Fruit fly (Drosophila melanogaster) S2 (cell line): ENCODE results near the gene Axs.
A peak's percentile ranks its signal among the peaks of the same experiment; 100 is the strongest.

Experiments
- CG8478 ChIP-seq: fragments of >200 bp; optimal IDR thresholded peaks from 2 replicates; lab custom pipeline; 2018
- CTCF ChIP-seq, 2 experiments: fragments of >200 bp; optimal IDR thresholded peaks; 2 replicates each; lab custom pipeline; 2018

Axs gene

dm6 chrX:16674538-16674937, 9.2 kb downstream of the Axs start:
- no peak for TF ChIP-seq CTCF (optimal IDR thresholded peaks at IDR 0.05; lab: Kevin White, UChicago)
- TF ChIP-seq CG8478 (lab: Kevin White, UChicago) = no peak

dm6 chrX:16672904-16673303, 10.8 kb downstream of the Axs start:
- TF ChIP-seq CTCF (optimal IDR thresholded peaks at IDR 0.05; lab: Kevin White, UChicago) = no peak

- TF ChIP-seq CG8478 (lab: Kevin White, UChicago) (no peak), CTCF (optimal IDR thresholded peaks at IDR 0.05; lab: Kevin White, UChicago) (no peak)
These were observed 12.8 kb downstream of the Axs start for dm6 chrX:16670691-16671481.

dm6 chrX:16670262-16670661, 13.4 kb downstream of the Axs start:
- TF ChIP-seq CTCF (optimal IDR thresholded peaks at IDR 0.05; lab: Kevin White, UChicago) (no peak), CG8478 (lab: Kevin White, UChicago) (no peak)

- TF ChIP-seq CG8478 (lab: Kevin White, UChicago) (no peak), CTCF (optimal IDR thresholded peaks at IDR 0.05; lab: Kevin White, UChicago) (no peak)
These were observed 13.8 kb downstream of the Axs start for dm6 chrX:16669849-16670248.

dm6 chrX:16664405-16665064, 19.2 kb downstream of the Axs start, which contains the start of gene CG15865:
CG15865 (minus strand) TSS chrX:16664455.
- TF ChIP-seq CG8478 (lab: Kevin White, UChicago) = no peak
- TF ChIP-seq CTCF (optimal IDR thresholded peaks at IDR 0.05; lab: Kevin White, UChicago) = no peak

dm6 chrX:16660632-16661031, 23.1 kb downstream of the Axs start:
- TF ChIP-seq CTCF (optimal IDR thresholded peaks at IDR 0.05; lab: Kevin White, UChicago) = no peak
- no peak for TF ChIP-seq CG8478 (lab: Kevin White, UChicago)

dm6 chrX:16655724-16656235, 27.9 kb downstream of the Axs start:
- TF ChIP-seq CTCF (optimal IDR thresholded peaks at IDR 0.05; lab: Kevin White, UChicago) (no peak), CG8478 (lab: Kevin White, UChicago) (no peak)

dm6 chrX:16654931-16655409, 28.7 kb downstream of the Axs start, which contains the start of the genes Nemp and r:
Nemp (minus strand) TSS chrX:16655015.
r (plus strand) TSS chrX:16655359.
- TF ChIP-seq CTCF (optimal IDR thresholded peaks at IDR 0.05; lab: Kevin White, UChicago) = peak in 1 of 2 experiments; percentile 1
- TF ChIP-seq CG8478 (lab: Kevin White, UChicago) = no peak

- TF ChIP-seq CTCF (optimal IDR thresholded peaks at IDR 0.05; lab: Kevin White, UChicago) (no peak), CG8478 (lab: Kevin White, UChicago) (no peak)
These were observed 32.1 kb downstream of the Axs start for dm6 chrX:16651625-16652024.

dm6 chrX:16651098-16651497, 32.6 kb downstream of the Axs start, which contains the start of the genes CG32573 and CG42512:
CG32573 (plus strand) TSS chrX:16651376.
CG42512 (plus strand) TSS chrX:16651376.
- no peak for TF ChIP-seq CTCF (optimal IDR thresholded peaks at IDR 0.05; lab: Kevin White, UChicago)
- TF ChIP-seq CG8478 (lab: Kevin White, UChicago) = no peak

- TF ChIP-seq CG8478 (lab: Kevin White, UChicago) = no peak
- TF ChIP-seq CTCF (optimal IDR thresholded peaks at IDR 0.05; lab: Kevin White, UChicago) = no peak
These were observed 33.3 kb downstream of the Axs start for dm6 chrX:16650078-16651063.

dm6 chrX:16648435-16648781, 35.3 kb downstream of the Axs start:
- no peak for TF ChIP-seq CTCF (optimal IDR thresholded peaks at IDR 0.05; lab: Kevin White, UChicago)
- TF ChIP-seq CG8478 (lab: Kevin White, UChicago) = no peak
